Worm (Caenorhabditis elegans) whole organism, L4/young adult: ENCODE data around the gene ZK470.4.

Experiments used
- W03F9.2 ChIP-seq: fragments of 150-350 bp; optimal IDR thresholded peaks from 2 replicates; lab custom pipeline; 2014; ENCODE audit warnings: missing biosample characterization, missing genetic modification characterization
- dao-5 ChIP-seq: sonication (generic microtip); optimal IDR thresholded peaks from 2 replicates; lab custom pipeline; 2016; ENCODE audit warnings: missing genotype, missing genetic modification characterization, moderate library complexity, missing compliant biosample characterization
- him-1 ChIP-seq: sonication (generic microtip); optimal IDR thresholded peaks from 2 replicates; lab custom pipeline; 2016; ENCODE audit warnings: missing genotype, missing genetic modification reagents, missing genetic modification characterization, missing compliant biosample characterization

The ZK470.4 gene

ce11 chrX:4136547-4137311, 2.8 kb downstream of the ZK470.4 start:
- no peak for TF ChIP-seq dao-5 (tag; lab: Kevin White, UChicago)
- TF ChIP-seq him-1 (tag; lab: Kevin White, UChicago) = no peak
- TF ChIP-seq W03F9.2 (tag; lab: Kevin White, UChicago) = no peak

ce11 chrX:4134855-4135254, 4.7 kb downstream of the ZK470.4 start, which contains the start of gene ZK470.2:
Gene ZK470.2, plus strand, starts transcription at chrX:4135155.
- TF ChIP-seq him-1 (tag; lab: Kevin White, UChicago) (no peak), dao-5 (tag; lab: Kevin White, UChicago) (no peak), W03F9.2 (tag; lab: Kevin White, UChicago) (no peak)

ce11 chrX:4133378-4133777, 6.2 kb downstream of the ZK470.4 start:
- TF ChIP-seq W03F9.2 (tag; lab: Kevin White, UChicago) = no peak
- no peak for TF ChIP-seq dao-5 (tag; lab: Kevin White, UChicago)
- TF ChIP-seq him-1 (tag; lab: Kevin White, UChicago) = no peak

- TF ChIP-seq him-1 (tag; lab: Kevin White, UChicago) (no peak), dao-5 (tag; lab: Kevin White, UChicago) (no peak), W03F9.2 (tag; lab: Kevin White, UChicago) (no peak)
Observed at ce11 chrX:4132243-4132642, 7.3 kb downstream of the ZK470.4 start.

ce11 chrX:4131354-4131753, 8.2 kb downstream of the ZK470.4 start:
- TF ChIP-seq W03F9.2 (tag; lab: Kevin White, UChicago) (no peak), him-1 (tag; lab: Kevin White, UChicago) (no peak), dao-5 (tag; lab: Kevin White, UChicago) (no peak)

ce11 chrX:4128684-4129083, 10.9 kb downstream of the ZK470.4 start:
- no peak for TF ChIP-seq W03F9.2 (tag; lab: Kevin White, UChicago)
- no peak for TF ChIP-seq dao-5 (tag; lab: Kevin White, UChicago)
- TF ChIP-seq him-1 (tag; lab: Kevin White, UChicago) = no peak

- no peak for TF ChIP-seq W03F9.2 (tag; lab: Kevin White, UChicago)
- no peak for TF ChIP-seq dao-5 (tag; lab: Kevin White, UChicago)
- no peak for TF ChIP-seq him-1 (tag; lab: Kevin White, UChicago)
Observed at ce11 chrX:4125165-4125803, 14.3 kb downstream of the ZK470.4 start.

ce11 chrX:4123368-4123767, 16.2 kb downstream of the ZK470.4 start:
- TF ChIP-seq him-1 (tag; lab: Kevin White, UChicago) = no peak
- no peak for TF ChIP-seq W03F9.2 (tag; lab: Kevin White, UChicago)
- no peak for TF ChIP-seq dao-5 (tag; lab: Kevin White, UChicago)

ce11 chrX:4120935-4121334, 18.6 kb downstream of the ZK470.4 start, which contains the start of gene F09F9.3:
Gene F09F9.3, minus strand, starts transcription at chrX:4121035.
- TF ChIP-seq him-1 (tag; lab: Kevin White, UChicago) (no peak), dao-5 (tag; lab: Kevin White, UChicago) (no peak), W03F9.2 (tag; lab: Kevin White, UChicago) (no peak)

ce11 chrX:4117626-4118025, 21.9 kb downstream of the ZK470.4 start, which contains the start of gene F09F9.5:
Gene F09F9.5, plus strand, starts transcription at chrX:4117926.
- TF ChIP-seq W03F9.2 (tag; lab: Kevin White, UChicago) = no peak
- no peak for TF ChIP-seq dao-5 (tag; lab: Kevin White, UChicago)
- no peak for TF ChIP-seq him-1 (tag; lab: Kevin White, UChicago)

ce11 chrX:4115026-4115425, 24.5 kb downstream of the ZK470.4 start, which contains the start of gene F09F9.1:
Gene F09F9.1, plus strand, starts transcription at chrX:4115326.
- TF ChIP-seq him-1 (tag; lab: Kevin White, UChicago) = no peak
- no peak for TF ChIP-seq dao-5 (tag; lab: Kevin White, UChicago)
- TF ChIP-seq W03F9.2 (tag; lab: Kevin White, UChicago) = no peak

- TF ChIP-seq W03F9.2 (tag; lab: Kevin White, UChicago) (no peak), him-1 (tag; lab: Kevin White, UChicago) (no peak), dao-5 (tag; lab: Kevin White, UChicago) (no peak)
Observed at ce11 chrX:4111416-4111815, 28.2 kb downstream of the ZK470.4 start, which contains the start of gene F09F9.2. Gene F09F9.2, minus strand, starts transcription at chrX:4111440.

ce11 chrX:4109970-4110369, 29.6 kb downstream of the ZK470.4 start:
- TF ChIP-seq dao-5 (tag; lab: Kevin White, UChicago) = no peak
- TF ChIP-seq him-1 (tag; lab: Kevin White, UChicago) = no peak
- TF ChIP-seq W03F9.2 (tag; lab: Kevin White, UChicago) = no peak
